Worm (Caenorhabditis elegans): ENCODE measurements around the gene K08D9.9.

- no peak for TF ChIP-seq tab-1 (GFP tag; IDR thresholded peaks at IDR 0.05)
- no peak for TF ChIP-seq T22C8.4 (GFP tag; IDR thresholded peaks at IDR 0.05)
- TF ChIP-seq ref-1 (GFP tag; conservative IDR thresholded peaks at IDR 0.05) = no peak
- TF ChIP-seq klf-2 (GFP tag; conservative IDR thresholded peaks at IDR 0.05) = no peak
- TF ChIP-seq flt-1 (GFP tag; IDR thresholded peaks at IDR 0.05) = no peak
- no peak for TF ChIP-seq ztf-23 (GFP tag; IDR thresholded peaks at IDR 0.05)
- no peak for TF ChIP-seq cog-1 (tag; optimal IDR thresholded peaks at IDR 0.05)
- no peak for TF ChIP-seq med-1 (GFP tag; optimal IDR thresholded peaks at IDR 0.05; ENCODE audit: insufficient read depth)
- no peak for TF ChIP-seq ztf-29 (GFP tag; IDR thresholded peaks at IDR 0.05)
Measured at ce11 chrV:3273156-3273555, 36.6 kb upstream of the K08D9.9 start, which contains the start of gene T28A11.20.

Data from whole organism, midembryonic.